Worm (Caenorhabditis elegans) whole organism, young adult: ENCODE results near the gene Y54E2A.9.

Experiments used
- B0019.2 ChIP-seq: fragments of 200-800 bp; sonication (Bioruptor generic); conservative IDR thresholded peaks from 2 replicates; pipeline ENCODE4 v1.3.6; 2022; ENCODE audit warnings: missing genetic modification reagents, missing genetic modification characterization, missing compliant biosample characterization
- F10E7.11 ChIP-seq: sonication (generic microtip); optimal IDR thresholded peaks from 2 replicates; lab custom pipeline; 2017; ENCODE audit warnings: mild to moderate bottlenecking, missing genetic modification characterization, moderate library complexity, missing compliant biosample characterization
- F23B12.7 ChIP-seq: sonication (generic microtip); optimal IDR thresholded peaks from 2 replicates; lab custom pipeline; 2017; ENCODE audit warnings: missing genetic modification characterization, mild to moderate bottlenecking, missing compliant biosample characterization, antibody characterized with exemption, moderate library complexity; ENCODE audit not compliant: insufficient read depth
- F33H1.4 ChIP-seq: fragments of 200-800 bp; sonication (Bioruptor generic); IDR thresholded peaks from 2 replicates; pipeline ENCODE4 v1.3.6; 2022; ENCODE audit warnings: missing genetic modification reagents, missing genetic modification characterization, missing compliant biosample characterization
- F49E8.2 ChIP-seq: sonication (generic microtip); optimal IDR thresholded peaks from 3 replicates; lab custom pipeline; 2017; ENCODE audit warnings: missing genetic modification characterization, mild to moderate bottlenecking, missing compliant biosample characterization, antibody characterized with exemption, moderate library complexity; ENCODE audit not compliant: insufficient read depth
- F52B5.7 ChIP-seq: sonication (generic microtip); optimal IDR thresholded peaks from 2 replicates; lab custom pipeline; 2016; ENCODE audit warnings: mild to moderate bottlenecking, missing genetic modification characterization, missing compliant biosample characterization
- F55B11.4 ChIP-seq: sonication (generic microtip); optimal IDR thresholded peaks from 2 replicates; lab custom pipeline; 2016; ENCODE audit warnings: missing compliant biosample characterization, missing genetic modification characterization, borderline replicate concordance; ENCODE audit not compliant: insufficient read depth
- F57C9.4 ChIP-seq: sonication (generic microtip); optimal IDR thresholded peaks from 2 replicates; lab custom pipeline; 2017; ENCODE audit warnings: mild to moderate bottlenecking, missing genetic modification characterization, missing compliant biosample characterization
- Y53F4B.3 ChIP-seq: fragments of 200-800 bp; sonication (Bioruptor generic); IDR thresholded peaks from 2 replicates; pipeline ENCODE4 v1.3.6; 2022; ENCODE audit warnings: missing genetic modification reagents, missing genetic modification characterization, missing compliant biosample characterization
- Y53G8AR.9 ChIP-seq: fragments of 200-800 bp; sonication (Bioruptor generic); conservative IDR thresholded peaks from 2 replicates; pipeline ENCODE4 v1.3.6; 2022; ENCODE audit warnings: missing genetic modification reagents, missing genetic modification characterization, missing compliant biosample characterization
- Y56A3A.18 ChIP-seq: fragments of 200-800 bp; sonication (Bioruptor generic); IDR thresholded peaks from 2 replicates; pipeline ENCODE4 v1.3.6; 2022; ENCODE audit warnings: missing genetic modification reagents, missing genetic modification characterization, missing compliant biosample characterization
- Y67H2A.10 ChIP-seq: fragments of 200-800 bp; sonication (Bioruptor generic); conservative IDR thresholded peaks from 2 replicates; pipeline ENCODE4 v1.3.6; 2022; ENCODE audit warnings: missing genetic modification reagents, missing genetic modification characterization, missing compliant biosample characterization
- athp-1 ChIP-seq: sonication (generic microtip); optimal IDR thresholded peaks from 2 replicates; lab custom pipeline; 2017; ENCODE audit warnings: mild to moderate bottlenecking, missing genetic modification characterization, missing compliant biosample characterization
- attf-5 ChIP-seq: fragments of 200-800 bp; sonication (Bioruptor generic); optimal IDR thresholded peaks from 2 replicates; lab custom pipeline; 2018; ENCODE audit warnings: mild to moderate bottlenecking, missing genetic modification characterization, missing compliant biosample characterization
- bed-1 ChIP-seq: fragments of 200-800 bp; sonication (Bioruptor generic); IDR thresholded peaks from 2 replicates; pipeline ENCODE4 v1.3.6; 2022; ENCODE audit warnings: missing genetic modification reagents, missing genetic modification characterization, missing compliant biosample characterization
- bed-2 ChIP-seq: fragments of 200-800 bp; sonication (Bioruptor generic); IDR thresholded peaks from 2 replicates; pipeline ENCODE4 v1.3.6; 2022; ENCODE audit warnings: missing genetic modification reagents, missing genetic modification characterization, missing compliant biosample characterization
- cebp-2 ChIP-seq: fragments of 200-800 bp; sonication (Bioruptor generic); IDR thresholded peaks from 2 replicates; pipeline ENCODE4 v1.3.6; 2022; ENCODE audit warnings: missing genetic modification characterization, missing compliant biosample characterization
- ceh-27 ChIP-seq: fragments of 200-800 bp; sonication (Bioruptor generic); optimal IDR thresholded peaks from 2 replicates; lab custom pipeline; 2018; ENCODE audit warnings: mild to moderate bottlenecking, missing genetic modification characterization, moderate library complexity, missing compliant biosample characterization
- ceh-79 ChIP-seq: sonication (generic microtip); optimal IDR thresholded peaks from 2 replicates; lab custom pipeline; 2017; ENCODE audit warnings: mild to moderate bottlenecking, missing genetic modification characterization, missing compliant biosample characterization
- ceh-91 ChIP-seq: fragments of 200-800 bp; sonication (Bioruptor generic); IDR thresholded peaks from 2 replicates; pipeline ENCODE4 v1.3.6; 2022; ENCODE audit warnings: missing genetic modification reagents, missing genetic modification characterization, missing compliant biosample characterization
- die-1 ChIP-seq: sonication (generic microtip); optimal IDR thresholded peaks from 2 replicates; lab custom pipeline; 2016; ENCODE audit warnings: missing genotype, mild to moderate bottlenecking, missing genetic modification characterization, missing compliant biosample characterization
- dox-1 ChIP-seq: fragments of 200-800 bp; sonication (Bioruptor generic); IDR thresholded peaks from 2 replicates; pipeline ENCODE4 v1.3.6; 2022; ENCODE audit warnings: missing genetic modification reagents, missing genetic modification characterization, missing compliant biosample characterization
- efl-1 ChIP-seq: fragments of 150-350 bp; optimal IDR thresholded peaks from 2 replicates; lab custom pipeline; 2014; ENCODE audit warnings: missing biosample characterization, missing genetic modification reagents, missing genetic modification characterization
- ets-4 ChIP-seq: fragments of 200-800 bp; sonication (Bioruptor generic); optimal IDR thresholded peaks from 2 replicates; lab custom pipeline; 2018; ENCODE audit warnings: mild to moderate bottlenecking, missing genetic modification characterization, missing compliant biosample characterization
- fkh-3 ChIP-seq: sonication (generic microtip); optimal IDR thresholded peaks from 2 replicates; lab custom pipeline; 2016; ENCODE audit warnings: mild to moderate bottlenecking, missing genetic modification characterization, missing compliant biosample characterization
- him-1 ChIP-seq: sonication (generic microtip); optimal IDR thresholded peaks from 2 replicates; lab custom pipeline; 2016; ENCODE audit warnings: missing genotype, missing genetic modification reagents, missing genetic modification characterization, missing compliant biosample characterization
- let-607 ChIP-seq, 2 experiments: fragments of 200-800 bp in 1 of 2; sonication (Bioruptor generic) in 1 of 2; sonication (generic microtip) in 1 of 2; optimal IDR thresholded peaks; 2 replicates each; lab custom pipeline; 2016 to 2018; ENCODE audit warnings: mild to moderate bottlenecking in 2 of 2, missing compliant biosample characterization in 2 of 2, missing genetic modification characterization in 2 of 2, moderate library complexity in 2 of 2, missing genotype in 1 of 2
- lin-26 ChIP-seq: fragments of 200-800 bp; sonication (Bioruptor generic); IDR thresholded peaks from 2 replicates; pipeline ENCODE4 v1.3.6; 2022; ENCODE audit warnings: missing genetic modification reagents, missing genetic modification characterization, missing compliant biosample characterization
- lin-54 ChIP-seq: fragments of 200-800 bp; sonication (Bioruptor generic); optimal IDR thresholded peaks from 2 replicates; lab custom pipeline; 2018; ENCODE audit warnings: mild to moderate bottlenecking, missing genetic modification characterization, missing compliant biosample characterization
- lsl-1 ChIP-seq: fragments of 200-800 bp; sonication (Bioruptor generic); optimal IDR thresholded peaks from 2 replicates; lab custom pipeline; 2018; ENCODE audit warnings: mild to moderate bottlenecking, missing genetic modification characterization, moderate library complexity, missing compliant biosample characterization
- lsy-27 ChIP-seq: sonication (generic microtip); optimal IDR thresholded peaks from 2 replicates; lab custom pipeline; 2017; ENCODE audit warnings: missing genetic modification characterization, mild to moderate bottlenecking, missing compliant biosample characterization, antibody characterized with exemption, missing genotype, borderline replicate concordance; ENCODE audit not compliant: insufficient read depth
- madf-10 ChIP-seq: sonication (generic microtip); optimal IDR thresholded peaks from 2 replicates; lab custom pipeline; 2016; ENCODE audit warnings: mild to moderate bottlenecking, missing genetic modification characterization, missing compliant biosample characterization
- madf-6 ChIP-seq: fragments of 200-800 bp; sonication (Bioruptor generic); IDR thresholded peaks from 2 replicates; pipeline ENCODE4 v1.3.6; 2022; ENCODE audit warnings: missing genetic modification reagents, missing genetic modification characterization, missing compliant biosample characterization
- madf-8 ChIP-seq: fragments of 200-800 bp; sonication (Bioruptor generic); conservative IDR thresholded peaks from 2 replicates; pipeline ENCODE4 v1.3.6; 2022; ENCODE audit warnings: missing genetic modification reagents, missing genetic modification characterization, missing compliant biosample characterization
- mcd-1 ChIP-seq: fragments of 200-800 bp; sonication (Bioruptor generic); IDR thresholded peaks from 2 replicates; pipeline ENCODE4 v1.3.6; 2022; ENCODE audit warnings: missing genetic modification reagents, missing genetic modification characterization, missing compliant biosample characterization
- nhr-120 ChIP-seq: fragments of 200-800 bp; sonication (Bioruptor generic); IDR thresholded peaks from 2 replicates; pipeline ENCODE4 v1.3.6; 2022; ENCODE audit warnings: missing genetic modification characterization, missing compliant biosample characterization
- nhr-179 ChIP-seq: sonication (generic microtip); optimal IDR thresholded peaks from 2 replicates; lab custom pipeline; 2016; ENCODE audit warnings: mild to moderate bottlenecking, missing genetic modification characterization, missing compliant biosample characterization
- snpc-1.1 ChIP-seq: sonication (generic microtip); optimal IDR thresholded peaks from 2 replicates; lab custom pipeline; 2017; ENCODE audit warnings: missing genetic modification characterization, mild to moderate bottlenecking, missing compliant biosample characterization, antibody characterized with exemption, moderate library complexity, missing genotype, missing genetic modification reagents; ENCODE audit not compliant: insufficient read depth
- snpc-1.3 ChIP-seq: sonication (generic microtip); optimal IDR thresholded peaks from 2 replicates; lab custom pipeline; 2017; ENCODE audit warnings: missing genetic modification characterization, mild to moderate bottlenecking, missing compliant biosample characterization, antibody characterized with exemption, moderate library complexity, missing genotype, missing genetic modification reagents; ENCODE audit not compliant: insufficient read depth
- snpc-4 ChIP-seq, 5 experiments: fragments of 150-350 bp in 1 of 5; sonication (generic microtip) in 4 of 5; optimal IDR thresholded peaks; 2 replicates each; lab custom pipeline; 2014 to 2018; ENCODE audit warnings: missing genetic modification characterization in 5 of 5, missing biosample characterization in 3 of 5, antibody characterized with exemption in 2 of 5, mild to moderate bottlenecking in 2 of 5, missing compliant biosample characterization in 2 of 5, missing genotype in 2 of 5, moderate library complexity in 2 of 5, missing genetic modification reagents in 1 of 5
- tlf-1 ChIP-seq: fragments of 200-800 bp; sonication (Bioruptor generic); optimal IDR thresholded peaks from 2 replicates; lab custom pipeline; 2018; ENCODE audit warnings: mild to moderate bottlenecking, missing genetic modification characterization, missing compliant biosample characterization
- xnd-1 ChIP-seq: sonication (generic microtip); optimal IDR thresholded peaks from 2 replicates; lab custom pipeline; 2016; ENCODE audit warnings: missing genotype, missing genetic modification reagents, missing genetic modification characterization, missing compliant biosample characterization
- zfh-2 ChIP-seq: fragments of 200-800 bp; sonication (Bioruptor generic); conservative IDR thresholded peaks from 2 replicates; pipeline ENCODE4 v1.3.6; 2022; ENCODE audit warnings: missing genetic modification reagents, missing genetic modification characterization, missing compliant biosample characterization
- zim-3 ChIP-seq: sonication (generic microtip); optimal IDR thresholded peaks from 2 replicates; lab custom pipeline; 2017; ENCODE audit warnings: mild to moderate bottlenecking, missing genetic modification characterization, moderate library complexity, missing compliant biosample characterization
- ztf-28 ChIP-seq: fragments of 200-800 bp; sonication (Bioruptor generic); IDR thresholded peaks from 2 replicates; pipeline ENCODE4 v1.3.6; 2022; ENCODE audit warnings: missing genetic modification reagents, missing genetic modification characterization, missing compliant biosample characterization

Y54E2A.9 gene

DNA sequence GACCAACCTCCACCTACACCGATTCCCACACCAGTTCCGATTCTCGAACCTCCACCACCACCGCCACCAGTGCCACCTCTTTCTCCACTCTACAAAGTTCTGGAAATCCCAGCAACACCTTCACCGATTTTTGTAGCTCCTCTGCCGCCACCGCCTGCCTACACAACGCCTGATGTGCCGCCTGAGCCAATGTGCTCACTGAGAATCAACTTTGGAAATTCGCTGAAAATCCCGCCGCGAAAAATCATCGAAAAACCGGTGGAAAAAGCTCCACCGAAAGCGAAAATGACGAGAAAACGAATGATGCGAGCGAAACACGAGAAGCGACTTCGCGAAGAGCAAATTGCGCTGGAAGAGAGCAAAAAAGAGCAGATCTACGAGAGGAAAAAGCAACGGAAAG is 6.0 kb downstream of the Y54E2A.9 start:
- TF ChIP-seq ceh-91: no peak
- peak; percentile 76 for TF ChIP-seq zfh-2 (GFP tag; lab: Robert Waterston, UW)

ce11 chrII:14778092-14778491 is 7.7 kb downstream of the Y54E2A.9 start, which contains the start of gene Y54E2A.8:
Gene Y54E2A.8 (plus strand): TSS chrII:14778345.
- TF ChIP-seq ceh-91: no peak
- TF ChIP-seq bed-1 (GFP tag; lab: Robert Waterston, UW): no peak
- TF ChIP-seq F33H1.4 (GFP tag; lab: Robert Waterston, UW): peak; percentile 91
- 0 out of 2 replicates have a peak, but pooled peaks have one; percentile 13 for TF ChIP-seq dox-1
- TF ChIP-seq madf-6 (GFP tag; lab: Robert Waterston, UW): peak; percentile 92
- no peak for TF ChIP-seq athp-1 (tag; lab: Kevin White, UChicago)
- no peak for TF ChIP-seq nhr-179 (tag; lab: Kevin White, UChicago)
- no peak for TF ChIP-seq snpc-4 (GFP tag; optimal IDR thresholded peaks at IDR 0.05; lab: Kevin White, UChicago)
- peak in 3 of 4 experiments; percentile 21 to 23 (median 22) for TF ChIP-seq snpc-4 (tag; optimal IDR thresholded peaks at IDR 0.05; lab: Kevin White, UChicago)
- TF ChIP-seq tlf-1 (GFP tag; lab: Kevin White, UChicago): no peak
- no peak for TF ChIP-seq ceh-79 (tag; lab: Kevin White, UChicago)
- no peak for TF ChIP-seq F10E7.11 (tag; lab: Kevin White, UChicago)
- no peak for TF ChIP-seq fkh-3 (tag; lab: Kevin White, UChicago)
- TF ChIP-seq Y53G8AR.9 (GFP tag; lab: Robert Waterston, UW): no peak
- peak; percentile 94 for TF ChIP-seq him-1 (tag; lab: Kevin White, UChicago)
- no peak for TF ChIP-seq snpc-1.3 (tag; lab: Kevin White, UChicago)
- TF ChIP-seq bed-2: no peak
- peak; percentile 16 for TF ChIP-seq F49E8.2 (tag; lab: Kevin White, UChicago)
- peak; percentile 90 for TF ChIP-seq xnd-1 (tag; lab: Kevin White, UChicago)
- TF ChIP-seq lsy-27: no peak
- no peak for TF ChIP-seq F23B12.7 (tag; lab: Kevin White, UChicago)
- TF ChIP-seq zim-3 (tag; lab: Kevin White, UChicago): no peak
- TF ChIP-seq die-1 (tag; lab: Kevin White, UChicago): no peak
- no peak for TF ChIP-seq F57C9.4 (tag; lab: Kevin White, UChicago)
- peak; percentile 46 for TF ChIP-seq efl-1 (GFP tag; lab: Kevin White, UChicago)
- TF ChIP-seq Y53F4B.3: no peak
- TF ChIP-seq lin-54: peak; percentile 40
- no peak for TF ChIP-seq F55B11.4 (tag; lab: Kevin White, UChicago)
- TF ChIP-seq mcd-1: peak; percentile 41; the same call in 1 of the 2 replicates
- no peak for TF ChIP-seq ceh-27 (GFP tag; lab: Kevin White, UChicago)
- no peak for TF ChIP-seq madf-10
- no peak for TF ChIP-seq cebp-2 (GFP tag; lab: Robert Waterston, UW)
- TF ChIP-seq madf-8: peak; percentile 82
- TF ChIP-seq Y56A3A.18: no peak
- no peak for TF ChIP-seq ztf-28 (GFP tag; lab: Robert Waterston, UW)
- TF ChIP-seq ets-4 (GFP tag; lab: Kevin White, UChicago): no peak
- no peak for TF ChIP-seq B0019.2 (GFP tag; lab: Robert Waterston, UW)
- TF ChIP-seq snpc-1.1: no peak
- no peak for TF ChIP-seq nhr-120 (GFP tag; lab: Robert Waterston, UW)
- no peak for TF ChIP-seq F52B5.7 (tag; lab: Kevin White, UChicago)
- peak; percentile 93 for TF ChIP-seq lsl-1 (GFP tag; lab: Kevin White, UChicago)
- TF ChIP-seq let-607 (tag; optimal IDR thresholded peaks at IDR 0.05; lab: Kevin White, UChicago): no peak
- TF ChIP-seq Y67H2A.10 (GFP tag; lab: Robert Waterston, UW): no peak
- TF ChIP-seq attf-5: no peak
- TF ChIP-seq lin-26: no peak
